Fruit fly (Drosophila melanogaster): ENCODE data around the gene Sbds.

Gene Sbds

DNA sequence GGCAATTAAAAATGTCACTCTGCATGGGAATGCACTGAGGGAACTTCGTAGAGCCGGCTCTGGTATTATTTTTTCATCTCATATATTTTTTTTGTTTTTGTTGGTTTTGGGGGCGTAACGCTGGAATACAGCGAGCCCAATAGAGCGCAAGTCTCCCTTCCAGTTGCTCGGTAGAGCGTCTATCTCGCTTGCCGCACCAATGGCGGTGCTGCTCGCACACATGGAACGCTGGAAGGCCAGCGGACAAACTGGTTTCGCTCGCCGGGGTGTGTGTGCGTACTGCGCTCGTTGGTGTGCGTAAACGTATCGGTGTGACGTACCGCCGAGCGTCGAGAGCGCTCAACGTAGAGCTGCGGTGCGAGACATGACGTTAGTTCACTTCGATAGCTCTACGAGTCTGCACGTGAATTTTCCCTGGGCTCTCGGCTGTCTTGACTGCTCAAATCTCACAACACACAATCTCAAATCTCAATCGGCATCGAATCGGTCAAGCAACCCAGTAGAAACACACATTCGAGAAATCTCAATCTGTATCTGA is 37.1 kb downstream of the Sbds start, which contains the start of gene vvl:
vvl (plus strand) TSS at position 371 of the 538 bp plus-strand sequence.
- TF ChIP-seq CG17801 (GFP tag; optimal IDR thresholded peaks at IDR 0.05; ENCODE audit: partially characterized antibody), result no peak

DNA sequence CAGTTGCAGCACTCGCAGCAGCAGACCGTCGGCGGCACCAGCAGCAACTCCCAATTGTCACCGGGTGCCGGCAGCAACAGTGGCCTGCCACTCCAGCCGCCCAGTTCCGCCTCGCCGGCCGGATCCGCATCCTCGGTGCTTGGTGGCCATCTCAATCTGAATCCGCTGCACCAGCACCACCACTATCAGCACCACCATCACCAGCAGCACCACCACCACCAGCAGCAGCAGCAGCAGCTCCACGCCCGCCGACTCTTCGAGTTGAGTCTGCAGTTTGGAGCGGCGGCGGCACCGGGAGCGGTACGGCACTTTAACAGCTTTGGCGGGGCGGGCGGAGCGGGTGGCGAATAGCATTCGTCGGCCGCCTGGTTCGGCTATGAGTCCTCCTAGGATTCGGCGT is 39.9 kb downstream of the Sbds start:
- no peak for TF ChIP-seq CG17801 (GFP tag; optimal IDR thresholded peaks at IDR 0.05; ENCODE audit: partially characterized antibody)

dm6 chr3L:6797395-6798006 is 44.8 kb downstream of the Sbds start:
- TF ChIP-seq CG17801 (GFP tag; optimal IDR thresholded peaks at IDR 0.05; ENCODE audit: partially characterized antibody), result no peak

DNA sequence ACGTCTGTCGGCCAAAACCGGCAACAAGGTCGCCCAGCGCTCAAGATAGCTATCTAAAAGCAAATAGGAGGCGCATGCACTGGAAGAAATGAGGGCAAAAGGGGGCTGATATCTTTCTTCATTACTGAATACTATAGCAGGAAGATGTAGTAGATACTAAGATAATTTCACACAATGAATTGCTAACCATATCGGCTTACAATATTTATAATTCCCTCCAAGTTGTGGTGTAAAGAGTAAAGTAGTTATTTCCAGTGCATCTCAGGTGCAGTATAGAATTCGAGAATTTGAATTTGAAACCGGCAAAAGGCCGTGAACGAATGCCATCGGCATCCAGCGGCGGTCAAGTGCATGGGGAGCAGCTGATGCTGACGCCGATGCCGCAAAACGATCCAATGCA is 46.8 kb downstream of the Sbds start:
- TF ChIP-seq CG17801 (GFP tag; optimal IDR thresholded peaks at IDR 0.05; ENCODE audit: partially characterized antibody), result no peak

- TF ChIP-seq CG17801 (GFP tag; optimal IDR thresholded peaks at IDR 0.05; ENCODE audit: partially characterized antibody), result no peak
Observed at dm6 chr3L:6802519-6802918, 49.8 kb downstream of the Sbds start.

All from ovary, adult (tissue).